Worm (Caenorhabditis elegans): ENCODE data around the gene C07A9.13.
"Not testable (repeated sequence)": the region's sequence is repeated elsewhere in the genome, so short reads cannot be mapped to it uniquely, and the experiment has no call there.

C07A9.13 gene

DNA sequence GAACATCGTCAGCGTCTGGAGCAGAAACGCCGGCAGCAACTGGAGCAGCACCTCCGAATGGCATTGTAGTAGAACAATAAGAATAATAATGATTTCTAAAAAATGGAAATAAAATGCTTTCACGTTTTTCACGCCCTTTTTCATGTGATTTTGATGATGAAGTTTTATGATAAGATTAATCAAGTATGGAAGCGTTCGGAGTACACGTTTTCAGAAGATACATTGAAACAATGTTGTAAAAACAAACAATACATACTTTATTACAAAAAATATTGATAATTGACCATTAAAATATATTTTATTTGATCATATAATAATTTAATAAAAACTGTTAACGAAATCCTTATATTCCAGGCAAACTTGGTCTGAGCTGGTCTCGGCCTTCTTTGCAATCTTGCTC lies at the start of gene C07A9.13:
TSS of gene C07A9.13 (minus strand) at position 101 of the 400 bp plus-strand sequence.
- not testable (repeated sequence) for TF ChIP-seq med-1 (GFP tag; optimal IDR thresholded peaks at IDR 0.05; ENCODE audit: insufficient read depth); ztf-29 (GFP tag; IDR thresholded peaks at IDR 0.05); T22C8.4 (GFP tag; IDR thresholded peaks at IDR 0.05)

DNA sequence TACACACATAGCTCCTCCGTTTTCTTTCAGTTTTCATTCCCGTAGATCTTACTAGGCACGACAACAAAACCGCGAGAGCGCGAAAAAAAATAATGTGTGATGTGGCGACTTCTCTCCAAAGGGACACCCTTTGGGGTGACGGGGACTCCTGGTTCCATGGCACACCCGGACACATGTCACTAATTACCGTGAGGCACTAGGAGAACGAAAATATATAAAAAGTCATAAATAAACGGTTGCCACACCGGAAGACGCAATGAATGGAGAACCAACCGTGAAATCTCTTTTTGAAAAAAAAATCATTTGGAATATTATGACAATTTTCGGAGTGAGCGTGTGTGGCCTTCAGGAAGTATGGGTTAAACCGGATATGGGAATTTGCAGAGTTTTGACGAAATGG lies 49.3 kb upstream of the C07A9.13 start:
- TF ChIP-seq T22C8.4 (GFP tag; IDR thresholded peaks at IDR 0.05) (no peak), ztf-23 (GFP tag; IDR thresholded peaks at IDR 0.05) (no peak), tab-1 (GFP tag; IDR thresholded peaks at IDR 0.05) (no peak), klf-2 (GFP tag; conservative IDR thresholded peaks at IDR 0.05) (no peak), cog-1 (tag; optimal IDR thresholded peaks at IDR 0.05) (no peak), ztf-29 (GFP tag; IDR thresholded peaks at IDR 0.05) (no peak), ref-1 (GFP tag; conservative IDR thresholded peaks at IDR 0.05) (no peak), flt-1 (GFP tag; IDR thresholded peaks at IDR 0.05) (no peak)

DNA sequence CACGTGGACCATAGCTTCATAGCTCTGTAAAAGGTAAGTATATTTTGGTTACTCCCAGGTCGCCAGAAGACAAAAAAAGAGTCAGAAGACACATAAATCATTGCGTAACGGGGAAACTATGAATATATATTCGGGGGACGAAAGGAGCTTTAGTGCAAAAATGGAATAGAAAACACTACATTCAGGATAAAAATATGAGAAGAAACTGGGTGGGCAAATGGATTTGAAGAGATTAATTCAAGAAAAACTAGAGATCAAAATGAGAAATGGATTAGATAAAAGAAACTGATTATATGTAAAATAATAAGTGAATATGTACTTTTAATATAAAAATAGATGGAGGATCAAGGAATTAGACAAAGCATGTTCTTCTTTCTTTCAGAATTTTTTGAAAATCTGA lies 46.3 kb upstream of the C07A9.13 start, which contains the start of gene C07A9.12:
TSS of gene C07A9.12 (minus strand) at position 101 of the 400 bp plus-strand sequence.
- TF ChIP-seq ref-1 (GFP tag; conservative IDR thresholded peaks at IDR 0.05), result no peak
- no peak for TF ChIP-seq ztf-23 (GFP tag; IDR thresholded peaks at IDR 0.05)
- no peak for TF ChIP-seq ztf-29 (GFP tag; IDR thresholded peaks at IDR 0.05)
- TF ChIP-seq flt-1 (GFP tag; IDR thresholded peaks at IDR 0.05), result no peak
- no peak for TF ChIP-seq med-1 (GFP tag; optimal IDR thresholded peaks at IDR 0.05; ENCODE audit: insufficient read depth)
- TF ChIP-seq klf-2 (GFP tag; conservative IDR thresholded peaks at IDR 0.05), result no peak
- no peak for TF ChIP-seq T22C8.4 (GFP tag; IDR thresholded peaks at IDR 0.05)
- no peak for TF ChIP-seq cog-1 (tag; optimal IDR thresholded peaks at IDR 0.05)
- TF ChIP-seq tab-1 (GFP tag; IDR thresholded peaks at IDR 0.05), result no peak

DNA sequence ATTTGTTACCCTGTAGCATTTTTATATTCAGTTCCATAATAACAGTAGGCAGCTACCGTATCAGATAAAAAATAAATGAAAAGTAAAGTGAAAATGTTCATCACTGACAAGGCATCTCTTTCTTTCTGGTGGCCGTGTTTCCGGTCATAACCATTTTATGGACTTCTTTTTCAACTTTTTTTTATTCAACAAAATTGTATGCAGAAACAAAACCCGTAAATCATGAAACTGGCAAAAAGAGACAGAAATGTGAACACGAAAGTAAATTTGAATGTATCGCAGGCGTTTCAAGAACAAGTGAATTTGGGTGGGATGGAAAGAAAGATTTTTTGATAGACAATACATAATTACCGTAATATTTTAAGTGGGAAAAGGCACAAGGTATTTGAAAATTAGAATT lies 44.0 kb upstream of the C07A9.13 start, which contains the start of gene clec-162:
TSS of gene clec-162 (minus strand) at position 101 of the 400 bp plus-strand sequence.
- TF ChIP-seq T22C8.4 (GFP tag; IDR thresholded peaks at IDR 0.05), result no peak
- TF ChIP-seq med-1 (GFP tag; optimal IDR thresholded peaks at IDR 0.05; ENCODE audit: insufficient read depth), result no peak
- no peak for TF ChIP-seq klf-2 (GFP tag; conservative IDR thresholded peaks at IDR 0.05)
- TF ChIP-seq flt-1 (GFP tag; IDR thresholded peaks at IDR 0.05), result no peak

DNA sequence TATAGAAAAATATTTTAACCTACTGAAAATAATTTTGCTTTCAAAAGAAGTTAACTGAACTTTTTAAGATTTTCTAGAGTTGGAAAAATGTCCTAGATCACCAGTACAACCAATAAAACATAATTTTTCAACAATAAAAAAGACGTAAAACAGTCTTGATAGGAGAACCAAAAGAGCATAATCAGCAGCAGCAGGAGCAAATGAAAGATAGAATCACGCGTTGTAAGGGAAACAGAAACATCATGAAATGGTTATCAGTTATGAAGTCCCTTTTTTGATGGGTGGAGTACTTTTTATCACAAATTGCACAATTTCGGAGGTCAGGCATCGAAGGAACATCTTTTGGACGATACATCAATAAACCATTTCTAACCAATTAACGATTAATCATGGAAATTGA lies 40.9 kb upstream of the C07A9.13 start:
- TF ChIP-seq T22C8.4 (GFP tag; IDR thresholded peaks at IDR 0.05) (no peak), ref-1 (GFP tag; conservative IDR thresholded peaks at IDR 0.05) (no peak), ztf-23 (GFP tag; IDR thresholded peaks at IDR 0.05) (no peak), med-1 (GFP tag; optimal IDR thresholded peaks at IDR 0.05; ENCODE audit: insufficient read depth) (no peak), flt-1 (GFP tag; IDR thresholded peaks at IDR 0.05) (no peak), klf-2 (GFP tag; conservative IDR thresholded peaks at IDR 0.05) (no peak), tab-1 (GFP tag; IDR thresholded peaks at IDR 0.05) (no peak), cog-1 (tag; optimal IDR thresholded peaks at IDR 0.05) (no peak), ztf-29 (GFP tag; IDR thresholded peaks at IDR 0.05) (no peak)

DNA sequence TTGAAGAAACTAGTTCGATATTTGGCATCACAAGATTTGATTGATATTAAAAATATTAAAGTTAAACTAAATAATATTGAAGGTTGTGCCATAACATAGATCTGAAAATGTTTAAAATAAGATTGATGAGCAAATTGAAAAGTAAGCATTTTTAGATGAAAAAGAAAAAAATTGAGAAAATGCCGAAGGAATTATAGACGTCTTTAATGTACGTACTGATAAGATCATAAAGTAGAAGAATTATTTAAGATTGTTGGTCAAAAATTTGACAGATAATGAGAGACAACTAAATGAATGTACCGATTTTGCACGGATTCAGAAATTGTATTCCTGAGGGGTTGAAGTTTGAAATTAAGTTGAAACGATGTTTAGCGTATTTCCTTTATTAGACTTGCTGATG lies 39.1 kb upstream of the C07A9.13 start, which contains the start of gene ncx-7:
TSS of gene ncx-7 (minus strand) at position 101 of the 400 bp plus-strand sequence.
- TF ChIP-seq ztf-29 (GFP tag; IDR thresholded peaks at IDR 0.05) (no peak), flt-1 (GFP tag; IDR thresholded peaks at IDR 0.05) (no peak), klf-2 (GFP tag; conservative IDR thresholded peaks at IDR 0.05) (no peak), ztf-23 (GFP tag; IDR thresholded peaks at IDR 0.05) (no peak), cog-1 (tag; optimal IDR thresholded peaks at IDR 0.05) (no peak), T22C8.4 (GFP tag; IDR thresholded peaks at IDR 0.05) (no peak), tab-1 (GFP tag; IDR thresholded peaks at IDR 0.05) (no peak), med-1 (GFP tag; optimal IDR thresholded peaks at IDR 0.05; ENCODE audit: insufficient read depth) (no peak), ref-1 (GFP tag; conservative IDR thresholded peaks at IDR 0.05) (no peak)

DNA sequence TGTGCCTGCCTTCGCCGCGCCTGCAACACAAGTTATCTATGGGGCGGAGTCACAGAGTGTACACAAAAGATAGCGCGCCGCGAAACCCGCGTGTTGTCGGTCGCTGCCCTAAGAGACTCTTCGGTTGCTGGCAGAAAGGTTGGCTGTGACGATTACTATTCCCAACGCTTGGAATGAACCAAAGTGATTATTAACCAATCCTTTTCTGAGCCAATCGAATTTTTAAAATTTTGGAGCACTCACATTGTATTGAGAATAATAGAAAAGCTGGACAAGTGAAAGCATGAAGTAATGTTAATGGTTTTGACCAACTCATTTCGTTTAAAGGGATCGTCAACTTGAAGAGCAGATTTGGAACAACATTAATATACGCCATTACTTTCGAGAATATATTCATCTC lies 36.1 kb upstream of the C07A9.13 start:
- no peak for TF ChIP-seq ztf-29 (GFP tag; IDR thresholded peaks at IDR 0.05)
- TF ChIP-seq klf-2 (GFP tag; conservative IDR thresholded peaks at IDR 0.05), result no peak
- no peak for TF ChIP-seq tab-1 (GFP tag; IDR thresholded peaks at IDR 0.05)
- no peak for TF ChIP-seq cog-1 (tag; optimal IDR thresholded peaks at IDR 0.05)
- no peak for TF ChIP-seq T22C8.4 (GFP tag; IDR thresholded peaks at IDR 0.05)
- no peak for TF ChIP-seq ref-1 (GFP tag; conservative IDR thresholded peaks at IDR 0.05)
- TF ChIP-seq med-1 (GFP tag; optimal IDR thresholded peaks at IDR 0.05; ENCODE audit: insufficient read depth), result no peak
- no peak for TF ChIP-seq flt-1 (GFP tag; IDR thresholded peaks at IDR 0.05)

DNA sequence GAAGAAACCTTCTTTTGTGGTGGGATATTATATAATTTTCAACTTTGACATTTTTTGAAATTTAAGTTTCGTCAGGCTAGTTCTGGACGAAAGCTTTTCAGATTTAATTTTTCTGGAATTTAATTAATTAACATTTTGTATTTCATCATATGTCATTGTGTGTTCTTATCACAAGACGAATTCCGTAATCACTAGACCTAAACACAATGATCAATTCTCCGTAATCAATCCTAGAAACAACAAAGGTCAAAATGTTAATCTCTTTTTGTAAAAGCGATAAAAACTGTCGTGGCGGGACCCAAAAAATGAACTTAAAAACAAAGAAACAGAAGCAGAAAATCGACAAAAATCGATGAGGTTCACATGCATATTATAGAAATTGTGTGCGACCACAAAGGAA lies 33.6 kb upstream of the C07A9.13 start:
- no peak for TF ChIP-seq ref-1 (GFP tag; conservative IDR thresholded peaks at IDR 0.05)
- TF ChIP-seq ztf-29 (GFP tag; IDR thresholded peaks at IDR 0.05), result no peak
- TF ChIP-seq ztf-23 (GFP tag; IDR thresholded peaks at IDR 0.05), result no peak
- TF ChIP-seq cog-1 (tag; optimal IDR thresholded peaks at IDR 0.05), result no peak
- no peak for TF ChIP-seq klf-2 (GFP tag; conservative IDR thresholded peaks at IDR 0.05)
- TF ChIP-seq tab-1 (GFP tag; IDR thresholded peaks at IDR 0.05), result no peak
- no peak for TF ChIP-seq T22C8.4 (GFP tag; IDR thresholded peaks at IDR 0.05)
- no peak for TF ChIP-seq flt-1 (GFP tag; IDR thresholded peaks at IDR 0.05)
- TF ChIP-seq med-1 (GFP tag; optimal IDR thresholded peaks at IDR 0.05; ENCODE audit: insufficient read depth), result no peak

DNA sequence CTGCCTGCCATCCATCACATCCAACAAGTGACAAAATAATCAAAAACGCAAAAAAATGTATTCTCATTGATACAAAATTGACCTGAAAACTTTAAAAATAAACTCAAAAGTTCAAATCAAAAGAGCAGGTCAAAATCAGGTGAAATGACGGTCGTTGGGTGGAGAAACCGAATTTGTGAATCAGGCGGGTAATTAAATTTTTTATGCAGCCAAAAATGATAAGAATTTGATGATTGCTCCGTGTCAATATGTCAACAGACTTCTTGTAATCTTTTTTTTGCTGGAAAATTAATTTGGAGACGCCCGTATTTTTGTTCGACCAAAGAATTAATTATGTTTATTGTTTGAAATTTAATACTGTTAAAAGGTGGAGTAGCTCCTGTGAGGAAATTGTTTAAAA lies 32.8 kb upstream of the C07A9.13 start, which contains the start of gene ncx-6:
TSS of gene ncx-6 (minus strand) at position 88 of the 400 bp plus-strand sequence.
- TF ChIP-seq ztf-29 (GFP tag; IDR thresholded peaks at IDR 0.05) (no peak), tab-1 (GFP tag; IDR thresholded peaks at IDR 0.05) (no peak), T22C8.4 (GFP tag; IDR thresholded peaks at IDR 0.05) (no peak), cog-1 (tag; optimal IDR thresholded peaks at IDR 0.05) (no peak), med-1 (GFP tag; optimal IDR thresholded peaks at IDR 0.05; ENCODE audit: insufficient read depth) (no peak), ztf-23 (GFP tag; IDR thresholded peaks at IDR 0.05) (no peak), ref-1 (GFP tag; conservative IDR thresholded peaks at IDR 0.05) (no peak), flt-1 (GFP tag; IDR thresholded peaks at IDR 0.05) (no peak), klf-2 (GFP tag; conservative IDR thresholded peaks at IDR 0.05) (no peak)

DNA sequence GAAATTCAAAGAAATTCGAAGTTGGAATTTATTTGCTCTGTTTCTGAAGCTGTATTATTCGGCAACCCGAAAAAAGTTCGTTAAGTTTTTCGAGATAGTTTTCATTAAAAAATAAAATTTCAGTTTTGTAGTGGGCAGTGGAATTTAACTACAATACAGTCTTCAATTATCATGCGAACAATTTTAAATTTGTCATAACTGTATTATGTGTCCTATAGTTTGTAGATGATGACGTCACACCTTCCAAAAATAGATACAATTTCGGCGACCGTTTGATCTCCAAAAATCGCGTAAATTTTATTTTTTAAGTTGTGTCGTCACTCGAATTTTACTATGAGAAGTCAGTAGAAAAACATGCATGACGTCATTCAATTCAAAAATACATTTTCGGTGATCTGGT lies 32.1 kb upstream of the C07A9.13 start:
- TF ChIP-seq ztf-29 (GFP tag; IDR thresholded peaks at IDR 0.05) (no peak), klf-2 (GFP tag; conservative IDR thresholded peaks at IDR 0.05) (no peak), flt-1 (GFP tag; IDR thresholded peaks at IDR 0.05) (no peak), med-1 (GFP tag; optimal IDR thresholded peaks at IDR 0.05; ENCODE audit: insufficient read depth) (no peak), cog-1 (tag; optimal IDR thresholded peaks at IDR 0.05) (no peak), T22C8.4 (GFP tag; IDR thresholded peaks at IDR 0.05) (no peak), tab-1 (GFP tag; IDR thresholded peaks at IDR 0.05) (no peak)
